Fruit fly (Drosophila melanogaster): ENCODE results near the gene CG7720.

Gene CG7720

dm6 chr3R:18795000-18795810 is at the start of gene CG7720:
Gene CG7720, minus strand, starts transcription at chr3R:18795169.
- TF ChIP-seq Crg-1 (GFP tag; optimal IDR thresholded peaks at IDR 0.05) (no peak), toe (GFP tag; optimal IDR thresholded peaks at IDR 0.05) (no peak), Hr96 (GFP tag; optimal IDR thresholded peaks at IDR 0.05) (no peak), kay (GFP tag; ENCODE audit: borderline replicate concordance) (peak; percentile 64)

- TF ChIP-seq Mnt (GFP tag; optimal IDR thresholded peaks at IDR 0.05) (no peak), cnc (optimal IDR thresholded peaks at IDR 0.05) (no peak), CG7101 (tag; optimal IDR thresholded peaks at IDR 0.05) (no peak), tj (GFP tag; optimal IDR thresholded peaks at IDR 0.05) (no peak), CG33017 (tag; optimal IDR thresholded peaks at IDR 0.05) (no peak), CG7045 (GFP tag; optimal IDR thresholded peaks at IDR 0.05) (no peak), CG12768 (GFP tag; optimal IDR thresholded peaks at IDR 0.05) (no peak), pad (GFP tag; optimal IDR thresholded peaks at IDR 0.05) (no peak), ovo (GFP tag; optimal IDR thresholded peaks at IDR 0.05) (no peak), Clk (GFP tag; optimal IDR thresholded peaks at IDR 0.05) (no peak)
Measured at dm6 chr3R:18804278-18804903, 9.4 kb upstream of the CG7720 start.

- TF ChIP-seq CG7101 (tag; optimal IDR thresholded peaks at IDR 0.05) = no peak
- no peak for TF ChIP-seq cic (GFP tag; optimal IDR thresholded peaks at IDR 0.05)
- TF ChIP-seq CG14711 (tag; optimal IDR thresholded peaks at IDR 0.05) = no peak
- TF ChIP-seq Mnt (GFP tag; optimal IDR thresholded peaks at IDR 0.05) = no peak
- TF ChIP-seq toe (GFP tag; optimal IDR thresholded peaks at IDR 0.05) = no peak
- TF ChIP-seq CG5204 (GFP tag; optimal IDR thresholded peaks at IDR 0.05) = no peak
- no peak for TF ChIP-seq Hr96 (GFP tag; optimal IDR thresholded peaks at IDR 0.05)
- no peak for TF ChIP-seq CG1620 (GFP tag; optimal IDR thresholded peaks at IDR 0.05)
- TF ChIP-seq ovo (GFP tag; optimal IDR thresholded peaks at IDR 0.05) = no peak
- TF ChIP-seq CG11617 (GFP tag; optimal IDR thresholded peaks at IDR 0.05) = no peak
- no peak for TF ChIP-seq kay (GFP tag; ENCODE audit: borderline replicate concordance)
- TF ChIP-seq Crg-1 (GFP tag; optimal IDR thresholded peaks at IDR 0.05) = no peak
- no peak for TF ChIP-seq cnc (optimal IDR thresholded peaks at IDR 0.05)
- no peak for TF ChIP-seq CG12768 (GFP tag; optimal IDR thresholded peaks at IDR 0.05)
Measured at dm6 chr3R:18798759-18799158, 3.8 kb upstream of the CG7720 start.

- TF ChIP-seq bab1 (GFP tag; optimal IDR thresholded peaks at IDR 0.05) = no peak
- no peak for TF ChIP-seq CG1620 (GFP tag; optimal IDR thresholded peaks at IDR 0.05)
- TF ChIP-seq CG7045 (GFP tag; optimal IDR thresholded peaks at IDR 0.05) = no peak
- no peak for TF ChIP-seq tj (GFP tag; optimal IDR thresholded peaks at IDR 0.05)
- TF ChIP-seq CG5204 (GFP tag; optimal IDR thresholded peaks at IDR 0.05) = no peak
- no peak for TF ChIP-seq CG7101 (tag; optimal IDR thresholded peaks at IDR 0.05)
- TF ChIP-seq toe (GFP tag; optimal IDR thresholded peaks at IDR 0.05) = no peak
- TF ChIP-seq kay (GFP tag; ENCODE audit: borderline replicate concordance) = no peak
Measured at dm6 chr3R:18796256-18796655, 1.3 kb upstream of the CG7720 start.

dm6 chr3R:18794051-18794450 is 918 bp downstream of the CG7720 start:
- TF ChIP-seq tj (GFP tag; optimal IDR thresholded peaks at IDR 0.05) = no peak
- no peak for TF ChIP-seq cic (GFP tag; optimal IDR thresholded peaks at IDR 0.05)
- no peak for TF ChIP-seq Crg-1 (GFP tag; optimal IDR thresholded peaks at IDR 0.05)
- TF ChIP-seq bab1 (GFP tag; optimal IDR thresholded peaks at IDR 0.05) = no peak
- no peak for TF ChIP-seq CG7045 (GFP tag; optimal IDR thresholded peaks at IDR 0.05)
- TF ChIP-seq CG14711 (tag; optimal IDR thresholded peaks at IDR 0.05) = no peak
- no peak for TF ChIP-seq CG5204 (GFP tag; optimal IDR thresholded peaks at IDR 0.05)
- TF ChIP-seq Clk (GFP tag; optimal IDR thresholded peaks at IDR 0.05) = no peak
- no peak for TF ChIP-seq kay (GFP tag; ENCODE audit: borderline replicate concordance)
- no peak for TF ChIP-seq CG1620 (GFP tag; optimal IDR thresholded peaks at IDR 0.05)
- TF ChIP-seq CG7101 (tag; optimal IDR thresholded peaks at IDR 0.05) = no peak
- TF ChIP-seq pad (GFP tag; optimal IDR thresholded peaks at IDR 0.05) = no peak
- TF ChIP-seq Mnt (GFP tag; optimal IDR thresholded peaks at IDR 0.05) = no peak
- TF ChIP-seq CG11617 (GFP tag; optimal IDR thresholded peaks at IDR 0.05) = no peak
- no peak for TF ChIP-seq toe (GFP tag; optimal IDR thresholded peaks at IDR 0.05)
- TF ChIP-seq ovo (GFP tag; optimal IDR thresholded peaks at IDR 0.05) = no peak
- no peak for TF ChIP-seq CG33017 (tag; optimal IDR thresholded peaks at IDR 0.05)
- no peak for TF ChIP-seq Hr96 (GFP tag; optimal IDR thresholded peaks at IDR 0.05)
- TF ChIP-seq cnc (optimal IDR thresholded peaks at IDR 0.05) = no peak
- no peak for TF ChIP-seq CG12768 (GFP tag; optimal IDR thresholded peaks at IDR 0.05)

- no peak for TF ChIP-seq CG5204 (GFP tag; optimal IDR thresholded peaks at IDR 0.05)
- TF ChIP-seq CG11617 (GFP tag; optimal IDR thresholded peaks at IDR 0.05) = no peak
- no peak for TF ChIP-seq CG7045 (GFP tag; optimal IDR thresholded peaks at IDR 0.05)
Measured at dm6 chr3R:18790619-18791018, 4.3 kb downstream of the CG7720 start.
